Fruit fly (Drosophila melanogaster): ENCODE results near the gene CG7655.

The CG7655 gene

dm6 chr3R:17703691-17704537 lies 21.4 kb downstream of the CG7655 start (continued):
- TF ChIP-seq CG12071 (GFP tag; optimal IDR thresholded peaks at IDR 0.05) (peak; percentile 99), NfI (GFP tag; optimal IDR thresholded peaks at IDR 0.05) (peak; percentile 99), CG11085 (GFP tag; IDR thresholded peaks at IDR 0.05) (peak; percentile 97), Bteb2 (GFP tag; optimal IDR thresholded peaks at IDR 0.05) (peak; percentile 99), Oaz (GFP tag; IDR thresholded peaks at IDR 0.05) (peak; percentile 97), CG2875 (GFP tag; optimal IDR thresholded peaks at IDR 0.05) (peak; percentile 99), Nf-YB (GFP tag; optimal IDR thresholded peaks at IDR 0.05) (peak; percentile 88), stc (GFP tag; IDR thresholded peaks at IDR 0.05) (peak; percentile 99), slp2 (GFP tag; optimal IDR thresholded peaks at IDR 0.05) (peak; percentile 99), wdn (GFP tag; IDR thresholded peaks at IDR 0.05) (peak; percentile 98)

- TF ChIP-seq Adf1 (GFP tag; IDR thresholded peaks at IDR 0.05) (peak; percentile 3; the same call in 1 of the 2 replicates), zf30C (GFP tag; optimal IDR thresholded peaks at IDR 0.05) (peak; percentile 48), CG15696 (tag; optimal IDR thresholded peaks at IDR 0.05) (no peak), crol (GFP tag; IDR thresholded peaks at IDR 0.05) (peak; percentile 73; the same call in 1 of the 2 replicates), Ets97D (GFP tag; optimal IDR thresholded peaks at IDR 0.05) (no peak)
These were observed 22.0 kb downstream of the CG7655 start for dm6 chr3R:17704538-17704854.

dm6 chr3R:17705140-17705539 lies 22.7 kb downstream of the CG7655 start:
- TF ChIP-seq en (GFP tag; optimal IDR thresholded peaks at IDR 0.05): no peak
- no peak for TF ChIP-seq bsh (GFP tag; optimal IDR thresholded peaks at IDR 0.05)
- TF ChIP-seq z (GFP tag; IDR thresholded peaks at IDR 0.05): no peak
- peak; percentile 85 for TF ChIP-seq oc (tag; optimal IDR thresholded peaks at IDR 0.05)

- TF ChIP-seq CG16813 (GFP tag; IDR thresholded peaks at IDR 0.05; ENCODE audit: partially characterized antibody): no peak
- TF ChIP-seq unpg (GFP tag; optimal IDR thresholded peaks at IDR 0.05): no peak
- no peak for TF ChIP-seq Bdp1 (GFP tag; optimal IDR thresholded peaks at IDR 0.05)
- peak; percentile 9 for TF ChIP-seq lbe (GFP tag; optimal IDR thresholded peaks at IDR 0.05)
- no peak for TF ChIP-seq CG18764 (GFP tag; optimal IDR thresholded peaks at IDR 0.05)
- no peak for TF ChIP-seq CG11093 (GFP tag; IDR thresholded peaks at IDR 0.05)
- no peak for TF ChIP-seq CG14050 (GFP tag; IDR thresholded peaks at IDR 0.05)
- TF ChIP-seq CG4282 (GFP tag; optimal IDR thresholded peaks at IDR 0.05): no peak
- peak; percentile 62 for TF ChIP-seq ftz-f1 (GFP tag; optimal IDR thresholded peaks at IDR 0.05)
- 0 out of 2 replicates have a peak, but pooled peaks have one; percentile 21 for TF ChIP-seq CG32532 (GFP tag; IDR thresholded peaks at IDR 0.05)
- TF ChIP-seq CG5953 (GFP tag; IDR thresholded peaks at IDR 0.05): peak; percentile 9; the same call in 1 of the 2 replicates
- no peak for TF ChIP-seq CG42726 (GFP tag; IDR thresholded peaks at IDR 0.05; ENCODE audit: partially characterized antibody)
- no peak for TF ChIP-seq CG4707 (GFP tag; optimal IDR thresholded peaks at IDR 0.05)
- no peak for TF ChIP-seq slp2 (GFP tag; optimal IDR thresholded peaks at IDR 0.05)
- TF ChIP-seq CG12769 (tag; optimal IDR thresholded peaks at IDR 0.05): peak; percentile 84
- no peak for TF ChIP-seq Lpt (GFP tag; optimal IDR thresholded peaks at IDR 0.05)
- no peak for TF ChIP-seq ems (GFP tag; optimal IDR thresholded peaks at IDR 0.05)
- no peak for TF ChIP-seq trh (GFP tag; optimal IDR thresholded peaks at IDR 0.05)
- no peak for TF ChIP-seq cad (GFP tag; optimal IDR thresholded peaks at IDR 0.05)
- TF ChIP-seq gce (GFP tag; IDR thresholded peaks at IDR 0.05): no peak
- no peak for TF ChIP-seq ara (GFP tag; IDR thresholded peaks at IDR 0.05)
- no peak for TF ChIP-seq toy (GFP tag; IDR thresholded peaks at IDR 0.05)
- TF ChIP-seq aop (GFP tag; IDR thresholded peaks at IDR 0.05): no peak
- no peak for TF ChIP-seq tap (tag; optimal IDR thresholded peaks at IDR 0.05)
- TF ChIP-seq CG4820 (GFP tag; optimal IDR thresholded peaks at IDR 0.05): no peak
- TF ChIP-seq Xbp1 (GFP tag; optimal IDR thresholded peaks at IDR 0.05): no peak
- no peak for TF ChIP-seq oc (tag; optimal IDR thresholded peaks at IDR 0.05)
These were observed 23.7 kb downstream of the CG7655 start for dm6 chr3R:17705899-17706831.
